Fruit fly (Drosophila melanogaster) whole organism, prepupa: ENCODE data around the gene CG9682.
A peak's percentile ranks its signal among the peaks of the same experiment; 100 is the strongest.

ENCODE experiments used
- Blimp-1 ChIP-seq: fragments of 200-800 bp; sonication (Bioruptor generic); optimal IDR thresholded peaks from 3 replicates; lab custom pipeline; 2017; ENCODE audit warnings: missing biosample characterization, missing genetic modification characterization, mild to moderate bottlenecking, moderate library complexity, missing genetic modification reagents
- CG10631 ChIP-seq: fragments of 200-800 bp; sonication (Bioruptor generic); optimal IDR thresholded peaks from 2 replicates; lab custom pipeline; 2016; ENCODE audit warnings: missing biosample characterization, missing genetic modification characterization
- CG11294 ChIP-seq: fragments of 200-800 bp; sonication (Bioruptor generic); IDR thresholded peaks from 2 replicates; pipeline ENCODE4 v1.3.6; 2022; ENCODE audit warnings: missing biosample characterization, missing genetic modification characterization
- CG11902 ChIP-seq: fragments of 200-800 bp; sonication (Bioruptor generic); optimal IDR thresholded peaks from 3 replicates; lab custom pipeline; 2016; ENCODE audit warnings: missing biosample characterization, missing genetic modification characterization
- CG15336 ChIP-seq: fragments of 200-800 bp; sonication (Bioruptor generic); IDR thresholded peaks from 2 replicates; pipeline ENCODE4 v1.3.6; 2022; ENCODE audit warnings: missing biosample characterization, missing genetic modification characterization
- CG1621 ChIP-seq: fragments of 200-800 bp; sonication (Bioruptor generic); optimal IDR thresholded peaks from 3 replicates; lab custom pipeline; 2018; ENCODE audit warnings: missing biosample characterization, mild to moderate bottlenecking, missing genetic modification characterization
- CG3032 ChIP-seq: fragments of 200-800 bp; optimal IDR thresholded peaks from 2 replicates; lab custom pipeline; 2019; ENCODE audit warnings: missing biosample characterization, mild to moderate bottlenecking, missing genetic modification characterization, moderate library complexity
- CG31627 ChIP-seq: fragments of 200-800 bp; sonication (Bioruptor generic); optimal IDR thresholded peaks from 3 replicates; lab custom pipeline; 2016; ENCODE audit warnings: missing biosample characterization, missing genetic modification characterization
- CG34406 ChIP-seq: fragments of 200-800 bp; sonication (Bioruptor generic); optimal IDR thresholded peaks from 3 replicates; lab custom pipeline; 2016; ENCODE audit warnings: missing biosample characterization, missing genetic modification characterization
- CG3919 ChIP-seq: fragments of 200-800 bp; sonication (Bioruptor generic); optimal IDR thresholded peaks from 3 replicates; lab custom pipeline; 2016; ENCODE audit warnings: missing biosample characterization, missing genetic modification characterization
- CG4318 ChIP-seq: fragments of 200-800 bp; sonication (Bioruptor generic); optimal IDR thresholded peaks from 3 replicates; lab custom pipeline; 2017; ENCODE audit warnings: missing biosample characterization, mild to moderate bottlenecking, missing genetic modification characterization
- CG6163 ChIP-seq: fragments of 200-800 bp; sonication (Bioruptor generic); IDR thresholded peaks from 3 replicates; pipeline ENCODE4 v1.3.6; 2022; ENCODE audit warnings: missing biosample characterization, missing genetic modification characterization
- CG6276 ChIP-seq: fragments of 200-800 bp; sonication (Bioruptor generic); optimal IDR thresholded peaks from 2 replicates; lab custom pipeline; 2017; ENCODE audit warnings: missing biosample characterization, mild to moderate bottlenecking, missing genetic modification characterization
- CG6792 ChIP-seq: fragments of 200-800 bp; sonication (Bioruptor generic); optimal IDR thresholded peaks from 3 replicates; lab custom pipeline; 2016; ENCODE audit warnings: missing biosample characterization, missing genetic modification characterization
- CG6854 ChIP-seq: fragments of 200-800 bp; sonication (Bioruptor generic); optimal IDR thresholded peaks from 2 replicates; lab custom pipeline; 2017; ENCODE audit warnings: missing biosample characterization, mild to moderate bottlenecking, missing genetic modification characterization
- CG8119 ChIP-seq: fragments of 200-800 bp; sonication (Bioruptor generic); IDR thresholded peaks from 3 replicates; pipeline ENCODE4 v1.3.6; 2022; ENCODE audit warnings: missing biosample characterization, missing genetic modification characterization
- CG8319 ChIP-seq: fragments of 200-800 bp; sonication (Bioruptor generic); optimal IDR thresholded peaks from 3 replicates; lab custom pipeline; 2016; ENCODE audit warnings: missing biosample characterization, missing genetic modification characterization
- CG8632 ChIP-seq: fragments of 200-800 bp; sonication (Bioruptor generic); optimal IDR thresholded peaks from 3 replicates; lab custom pipeline; 2016; ENCODE audit warnings: missing biosample characterization, missing genetic modification characterization
- CG9139 ChIP-seq: fragments of 200-800 bp; sonication (Bioruptor generic); optimal IDR thresholded peaks from 3 replicates; lab custom pipeline; 2017; ENCODE audit warnings: missing biosample characterization, mild to moderate bottlenecking, missing genetic modification characterization
- Eip75B ChIP-seq: fragments of 200-800 bp; sonication (Bioruptor generic); optimal IDR thresholded peaks from 3 replicates; lab custom pipeline; 2016; ENCODE audit warnings: missing biosample characterization, missing genetic modification characterization
- Ets21C ChIP-seq: fragments of 200-800 bp; sonication (Bioruptor generic); optimal IDR thresholded peaks from 3 replicates; lab custom pipeline; 2016; ENCODE audit warnings: missing biosample characterization, missing genetic modification characterization
- Ets96B ChIP-seq: fragments of 200-800 bp; optimal IDR thresholded peaks from 2 replicates; lab custom pipeline; 2019; ENCODE audit warnings: missing biosample characterization, mild to moderate bottlenecking, missing genetic modification characterization, moderate library complexity
- Hr38 ChIP-seq: sonication (Bioruptor generic); optimal IDR thresholded peaks from 2 replicates; lab custom pipeline; 2016; ENCODE audit warnings: missing biosample characterization, missing genetic modification characterization
- Hr39 ChIP-seq: fragments of 200-800 bp; sonication (Bioruptor generic); optimal IDR thresholded peaks from 2 replicates; lab custom pipeline; 2016; ENCODE audit warnings: missing biosample characterization, missing genetic modification characterization
- Hr4 ChIP-seq: fragments of 200-800 bp; sonication (Bioruptor generic); optimal IDR thresholded peaks from 3 replicates; lab custom pipeline; 2016; ENCODE audit warnings: missing biosample characterization, missing genetic modification characterization
- Lpt ChIP-seq: fragments of 200-800 bp; sonication (Bioruptor generic); optimal IDR thresholded peaks from 3 replicates; lab custom pipeline; 2016; ENCODE audit warnings: missing biosample characterization, missing genetic modification characterization
- Met ChIP-seq: fragments of 200-800 bp; sonication (Bioruptor generic); optimal IDR thresholded peaks from 3 replicates; lab custom pipeline; 2016; ENCODE audit warnings: missing biosample characterization, missing genetic modification characterization
- OdsH ChIP-seq: fragments of 200-800 bp; sonication (Bioruptor generic); optimal IDR thresholded peaks from 3 replicates; lab custom pipeline; 2016; ENCODE audit warnings: missing biosample characterization, missing genetic modification characterization
- Smox ChIP-seq: fragments of 200-800 bp; sonication (Bioruptor generic); optimal IDR thresholded peaks from 3 replicates; lab custom pipeline; 2016; ENCODE audit warnings: missing biosample characterization, missing genetic modification characterization
- Sox102F ChIP-seq: fragments of 200-800 bp; sonication (Bioruptor generic); optimal IDR thresholded peaks from 2 replicates; lab custom pipeline; 2016; ENCODE audit warnings: missing biosample characterization, mild to moderate bottlenecking, missing genetic modification characterization
- Sox14 ChIP-seq: fragments of 200-800 bp; sonication (Bioruptor generic); optimal IDR thresholded peaks from 3 replicates; lab custom pipeline; 2016; ENCODE audit warnings: missing biosample characterization, missing genetic modification characterization
- Sox15 ChIP-seq: fragments of 200-800 bp; sonication (Bioruptor generic); optimal IDR thresholded peaks from 3 replicates; lab custom pipeline; 2016; ENCODE audit warnings: missing biosample characterization, missing genetic modification characterization
- achi ChIP-seq: fragments of 200-800 bp; sonication (Bioruptor generic); optimal IDR thresholded peaks from 3 replicates; lab custom pipeline; 2016; ENCODE audit warnings: missing biosample characterization, missing genetic modification characterization
- acj6 ChIP-seq: fragments of 200-800 bp; sonication (Bioruptor generic); optimal IDR thresholded peaks from 3 replicates; lab custom pipeline; 2016; ENCODE audit warnings: missing biosample characterization, missing genetic modification characterization
- cyc ChIP-seq: fragments of 200-800 bp; sonication (Bioruptor generic); optimal IDR thresholded peaks from 3 replicates; lab custom pipeline; 2016; ENCODE audit warnings: missing biosample characterization, missing genetic modification characterization
- dac ChIP-seq: fragments of 200-800 bp; sonication (Bioruptor generic); optimal IDR thresholded peaks from 2 replicates; lab custom pipeline; 2017; ENCODE audit warnings: missing biosample characterization, mild to moderate bottlenecking, missing genetic modification characterization
- dsx ChIP-seq: fragments of 200-800 bp; optimal IDR thresholded peaks from 3 replicates; lab custom pipeline; 2019; ENCODE audit warnings: missing biosample characterization, mild to moderate bottlenecking, missing genetic modification characterization, moderate library complexity; ENCODE audit not compliant: poor library complexity, severe bottlenecking
- eg ChIP-seq: fragments of 200-800 bp; sonication (Bioruptor generic); IDR thresholded peaks from 3 replicates; pipeline ENCODE4 v1.3.6; 2022; ENCODE audit warnings: missing biosample characterization, missing genetic modification characterization
- esn ChIP-seq: fragments of 200-800 bp; sonication (Bioruptor generic); optimal IDR thresholded peaks from 2 replicates; lab custom pipeline; 2016; ENCODE audit warnings: missing biosample characterization, mild to moderate bottlenecking, missing genetic modification characterization, moderate library complexity
- fd85E ChIP-seq: fragments of 200-800 bp; sonication (Bioruptor generic); optimal IDR thresholded peaks from 3 replicates; lab custom pipeline; 2016; ENCODE audit warnings: missing biosample characterization, missing genetic modification characterization
- fkh ChIP-seq: fragments of 200-800 bp; sonication (Bioruptor generic); optimal IDR thresholded peaks from 3 replicates; lab custom pipeline; 2017; ENCODE audit warnings: missing biosample characterization, mild to moderate bottlenecking, missing genetic modification characterization, moderate library complexity
- lz ChIP-seq: fragments of 200-800 bp; sonication (Bioruptor generic); optimal IDR thresholded peaks from 3 replicates; lab custom pipeline; 2016; ENCODE audit warnings: missing biosample characterization, missing genetic modification characterization
- net ChIP-seq: fragments of 200-800 bp; sonication (Bioruptor generic); optimal IDR thresholded peaks from 3 replicates; lab custom pipeline; 2016; ENCODE audit warnings: missing biosample characterization, missing genetic modification characterization
- ss ChIP-seq, 2 experiments: fragments of 200-800 bp; sonication (Bioruptor generic); optimal IDR thresholded peaks; 2 replicates in 1 of 2; 3 replicates in 1 of 2; lab custom pipeline; 2017 to 2018; ENCODE audit warnings: mild to moderate bottlenecking in 2 of 2, missing biosample characterization in 2 of 2, missing genetic modification characterization in 2 of 2, moderate library complexity in 1 of 2
- topi ChIP-seq: fragments of 200-800 bp; sonication (Bioruptor generic); optimal IDR thresholded peaks from 3 replicates; lab custom pipeline; 2016; ENCODE audit warnings: missing biosample characterization, missing genetic modification characterization
- vri ChIP-seq: fragments of 200-800 bp; sonication (Bioruptor generic); optimal IDR thresholded peaks from 3 replicates; lab custom pipeline; 2016; ENCODE audit warnings: missing biosample characterization, mild to moderate bottlenecking, missing genetic modification characterization

CG9682 gene

DNA sequence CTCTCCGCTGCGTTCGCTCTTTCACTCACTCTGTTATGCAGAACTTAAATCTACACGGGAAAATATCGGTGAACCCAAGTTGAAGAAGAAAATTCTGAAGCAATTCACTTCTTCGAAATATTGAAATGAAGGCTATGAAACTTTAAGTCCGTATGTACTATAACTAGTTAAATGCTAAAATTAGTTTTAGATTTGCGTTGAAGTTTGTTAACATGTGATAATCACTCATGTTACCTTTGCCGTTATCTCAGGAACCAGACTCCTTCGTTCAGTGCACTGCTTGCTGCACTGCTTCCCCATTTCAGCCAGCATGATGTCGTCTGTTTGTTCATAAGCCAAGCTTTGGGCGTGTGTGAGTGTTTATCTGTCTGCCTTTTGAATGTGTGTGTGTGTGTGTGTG lies 33.8 kb downstream of the CG9682 start (continued):
- no peak for TF ChIP-seq CG11294 (GFP tag; lab: Robert Waterston, UW)
- peak; percentile 61 for TF ChIP-seq Hr4
- peak; percentile 82 for TF ChIP-seq Eip75B
- peak; percentile 73 for TF ChIP-seq topi
- peak; percentile 40 for TF ChIP-seq CG8319 (GFP tag; lab: Kevin White, UChicago)
- TF ChIP-seq Met, result peak; percentile 87
- TF ChIP-seq fkh, result no peak
- TF ChIP-seq CG6276 (GFP tag; lab: Kevin White, UChicago), result no peak
- peak; percentile 73 for TF ChIP-seq achi (GFP tag; lab: Kevin White, UChicago)
- TF ChIP-seq acj6, result peak; percentile 84
- peak; percentile 85 for TF ChIP-seq OdsH (GFP tag; lab: Kevin White, UChicago)
- peak; percentile 52 for TF ChIP-seq CG3032 (tag; lab: Kevin White, UChicago)
- peak; percentile 83 for TF ChIP-seq Smox (GFP tag; lab: Kevin White, UChicago)
- peak; percentile 52 for TF ChIP-seq CG11902
- TF ChIP-seq net (GFP tag; lab: Kevin White, UChicago), result peak; percentile 35
- peak; percentile 24 for TF ChIP-seq CG1621 (tag; lab: Kevin White, UChicago)
- peak; percentile 22 for TF ChIP-seq eg (GFP tag; lab: Robert Waterston, UW)
- TF ChIP-seq CG8119 (GFP tag; lab: Robert Waterston, UW), result peak; percentile 36; the same call in 1 of the 3 replicates
- TF ChIP-seq Ets96B, result peak; percentile 77
- TF ChIP-seq esn (GFP tag; lab: Kevin White, UChicago), result peak; percentile 86
- peak; percentile 33 for TF ChIP-seq CG15336 (GFP tag; lab: Robert Waterston, UW)
- no peak for TF ChIP-seq Hr38
- TF ChIP-seq vri (GFP tag; lab: Kevin White, UChicago), result peak; percentile 21
- TF ChIP-seq CG31627 (GFP tag; lab: Kevin White, UChicago), result peak; percentile 89
- TF ChIP-seq, all 60 proteins: peak for 48

DNA sequence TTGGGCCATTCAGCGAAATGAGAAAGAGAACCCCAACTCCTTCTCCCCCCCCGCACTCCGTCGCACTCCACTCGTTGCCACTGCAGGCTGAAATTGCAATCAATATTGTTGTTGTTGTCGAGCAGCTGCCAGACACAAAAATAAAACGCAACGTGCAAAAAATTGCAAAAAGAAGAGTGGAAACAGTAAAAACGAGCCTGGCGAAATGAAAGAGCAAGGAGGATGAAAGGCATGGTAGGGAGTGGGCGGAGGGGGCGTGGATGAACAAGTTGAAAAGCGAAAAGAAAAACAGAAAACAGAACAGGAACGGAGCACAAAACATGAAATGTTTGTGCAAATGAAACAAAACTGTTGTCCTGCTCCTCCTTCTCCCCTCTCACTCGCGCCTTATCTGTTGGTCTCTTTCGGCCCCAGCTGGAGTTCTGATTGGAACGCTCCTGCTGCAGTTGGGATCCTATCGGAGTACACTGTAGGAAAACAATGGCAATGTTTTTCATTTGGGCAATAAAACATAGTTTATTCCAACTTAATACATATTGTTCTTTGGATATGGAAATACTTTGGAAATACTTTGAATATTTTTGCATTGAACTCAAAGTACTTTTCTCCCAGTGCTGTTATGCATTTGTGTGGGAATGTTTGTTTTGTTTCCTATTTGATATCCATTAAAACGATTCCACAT lies 34.4 kb downstream of the CG9682 start:
- TF ChIP-seq CG1621 (tag; lab: Kevin White, UChicago) (peak; percentile 73), Lpt (GFP tag; lab: Kevin White, UChicago) (peak; percentile 64), Sox15 (GFP tag; lab: Kevin White, UChicago) (peak; percentile 85), CG4318 (GFP tag; lab: Kevin White, UChicago) (peak; percentile 73), CG3919 (GFP tag; lab: Kevin White, UChicago) (peak; percentile 92), CG34406 (peak; percentile 77), CG8319 (GFP tag; lab: Kevin White, UChicago) (peak; percentile 80), CG6276 (GFP tag; lab: Kevin White, UChicago) (peak; percentile 40), Sox14 (GFP tag; lab: Kevin White, UChicago) (peak; percentile 92), fd85E (GFP tag; lab: Kevin White, UChicago) (peak; percentile 65), Met (peak; percentile 93), CG9139 (GFP tag; lab: Kevin White, UChicago) (peak; percentile 94), CG6163 (GFP tag; lab: Robert Waterston, UW) (peak; percentile 81), dsx (GFP tag; lab: Kevin White, UChicago) (peak; percentile 84), cyc (GFP tag; lab: Kevin White, UChicago) (peak; percentile 92), CG6854 (GFP tag; lab: Kevin White, UChicago) (peak; percentile 93), Eip75B (peak; percentile 85), dac (GFP tag; lab: Kevin White, UChicago) (peak; percentile 16), eg (GFP tag; lab: Robert Waterston, UW) (peak; percentile 79), CG15336 (GFP tag; lab: Robert Waterston, UW) (peak; percentile 80), Smox (GFP tag; lab: Kevin White, UChicago) (peak; percentile 91), net (GFP tag; lab: Kevin White, UChicago) (peak; percentile 65), Hr39 (GFP tag; lab: Kevin White, UChicago) (peak; percentile 95), fkh (no peak), lz (peak; percentile 91), Ets96B (peak; percentile 86), esn (GFP tag; lab: Kevin White, UChicago) (peak; percentile 93), Hr38 (no peak), Sox102F (GFP tag; lab: Kevin White, UChicago) (peak; percentile 91), Ets21C (GFP tag; lab: Kevin White, UChicago) (peak; percentile 87), Blimp-1 (GFP tag; lab: Kevin White, UChicago) (peak; percentile 84), vri (GFP tag; lab: Kevin White, UChicago) (peak; percentile 78), CG31627 (GFP tag; lab: Kevin White, UChicago) (peak; percentile 92), ss (GFP tag; optimal IDR thresholded peaks at IDR 0.05; lab: Kevin White, UChicago) (peak; percentile 93 to 98), CG8632 (GFP tag; lab: Kevin White, UChicago) (peak; percentile 83), CG10631 (GFP tag; lab: Kevin White, UChicago) (peak; percentile 88), CG8119 (GFP tag; lab: Robert Waterston, UW) (peak; percentile 79), CG11294 (GFP tag; lab: Robert Waterston, UW) (peak; percentile 59), CG3032 (tag; lab: Kevin White, UChicago) (peak; percentile 81), CG11902 (peak; percentile 75), CG6792 (GFP tag; lab: Kevin White, UChicago) (peak; percentile 86)
